Worm (Caenorhabditis elegans): ENCODE measurements around the gene B0252.1.

Gene B0252.1

DNA sequence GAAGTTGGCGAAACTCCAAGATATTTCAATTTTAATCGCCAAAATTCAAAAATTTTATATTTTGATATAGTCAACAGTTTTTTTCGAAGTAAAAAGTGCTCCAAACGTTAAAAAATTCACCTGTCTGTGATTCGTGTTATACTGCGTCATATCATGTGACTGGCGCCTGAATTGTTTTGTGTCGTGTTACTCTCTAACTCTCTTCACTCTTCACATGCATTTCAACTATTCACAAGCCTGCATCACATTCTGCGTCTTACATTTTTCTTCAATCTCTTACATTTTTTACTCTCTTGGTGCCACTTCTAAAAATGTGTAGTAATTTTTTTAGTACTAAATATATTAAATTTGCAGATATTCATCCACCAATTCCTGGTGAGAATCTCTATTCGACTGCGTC lies 8.9 kb downstream of the B0252.1 start, which contains the start of gene flcn-1 (continued):
- TF ChIP-seq lin-13 (GFP tag; optimal IDR thresholded peaks at IDR 0.05) (no peak), spr-3 (GFP tag; optimal IDR thresholded peaks at IDR 0.05) (no peak), nhr-11 (tag; optimal IDR thresholded peaks at IDR 0.05) (no peak), gei-8 (GFP tag; optimal IDR thresholded peaks at IDR 0.05) (no peak), Y105C5A.15 (GFP tag; IDR thresholded peaks at IDR 0.05) (no peak), dmd-8 (GFP tag; IDR thresholded peaks at IDR 0.05) (no peak), zfp-3 (GFP tag; conservative IDR thresholded peaks at IDR 0.05) (no peak), dmd-9 (GFP tag; IDR thresholded peaks at IDR 0.05) (no peak), T26A8.4 (GFP tag; IDR thresholded peaks at IDR 0.05) (no peak), lin-29 (GFP tag; IDR thresholded peaks at IDR 0.05) (no peak), mep-1 (tag; optimal IDR thresholded peaks at IDR 0.05) (peak; percentile 57), unc-130 (GFP tag; optimal IDR thresholded peaks at IDR 0.05) (no peak), nhr-25 (tag; optimal IDR thresholded peaks at IDR 0.05; ENCODE audit: borderline replicate concordance, insufficient read depth) (no peak), ceh-44 (GFP tag; IDR thresholded peaks at IDR 0.05) (no peak), nhr-6 (tag; optimal IDR thresholded peaks at IDR 0.05) (no peak), jun-1 (tag; optimal IDR thresholded peaks at IDR 0.05) (no peak), Y48G9A.11 (GFP tag; IDR thresholded peaks at IDR 0.05) (no peak), ztf-11 (tag; optimal IDR thresholded peaks at IDR 0.05) (no peak), spr-1 (tag; optimal IDR thresholded peaks at IDR 0.05) (no peak), F44E2.7 (GFP tag; IDR thresholded peaks at IDR 0.05) (no peak), mxl-3 (GFP tag; optimal IDR thresholded peaks at IDR 0.05) (no peak), ceh-32 (tag; optimal IDR thresholded peaks at IDR 0.05; ENCODE audit: poor library complexity) (no peak), mxl-2 (GFP tag; conservative IDR thresholded peaks at IDR 0.05) (no peak), pqm-1 (tag; optimal IDR thresholded peaks at IDR 0.05) (no peak), nhr-76 (tag; optimal IDR thresholded peaks at IDR 0.05) (no peak), lin-1 (GFP tag; IDR thresholded peaks at IDR 0.05) (0 out of 2 replicates have a peak, but pooled peaks have one; percentile 13), cey-2 (tag; optimal IDR thresholded peaks at IDR 0.05; ENCODE audit: borderline replicate concordance, insufficient read depth) (no peak), madf-9 (GFP tag; conservative IDR thresholded peaks at IDR 0.05) (no peak), mdl-1 (tag; optimal IDR thresholded peaks at IDR 0.05) (peak in 1 of 2 experiments; percentile 34), madf-5 (GFP tag; IDR thresholded peaks at IDR 0.05) (no peak)

DNA sequence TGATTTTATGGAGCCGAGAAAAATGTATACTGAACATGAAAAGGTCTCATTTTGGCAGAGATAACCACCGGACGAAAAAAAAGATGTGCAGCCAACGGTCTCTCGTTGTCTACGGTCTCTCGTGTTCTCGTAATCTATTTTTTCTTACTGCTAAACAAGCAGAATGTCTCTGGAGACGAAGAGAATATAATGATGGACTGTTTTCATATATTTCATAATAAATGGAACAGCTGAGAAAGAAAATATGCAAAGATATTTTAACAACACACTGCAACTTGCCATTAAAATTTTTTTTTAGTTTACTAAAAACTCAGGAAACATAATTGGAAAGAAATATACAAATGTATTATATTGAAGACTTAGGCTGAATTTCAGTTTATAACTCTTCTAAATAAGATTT lies 10.6 kb downstream of the B0252.1 start:
- TF ChIP-seq hlh-30 (tag; optimal IDR thresholded peaks at IDR 0.05; ENCODE audit: insufficient read depth), result no peak
- no peak for TF ChIP-seq attf-4 (tag; optimal IDR thresholded peaks at IDR 0.05)
- no peak for TF ChIP-seq nhr-237 (tag; optimal IDR thresholded peaks at IDR 0.05)
- no peak for TF ChIP-seq dmd-9 (GFP tag; IDR thresholded peaks at IDR 0.05)
- no peak for TF ChIP-seq ceh-62 (tag; optimal IDR thresholded peaks at IDR 0.05)
- no peak for TF ChIP-seq egl-27 (tag; optimal IDR thresholded peaks at IDR 0.05)
- TF ChIP-seq hlh-11 (tag; optimal IDR thresholded peaks at IDR 0.05), result peak; percentile 19
- no peak for TF ChIP-seq zfp-3 (GFP tag; conservative IDR thresholded peaks at IDR 0.05)
- TF ChIP-seq lsy-2 (tag; optimal IDR thresholded peaks at IDR 0.05), result peak in 1 of 2 experiments; percentile 20

DNA sequence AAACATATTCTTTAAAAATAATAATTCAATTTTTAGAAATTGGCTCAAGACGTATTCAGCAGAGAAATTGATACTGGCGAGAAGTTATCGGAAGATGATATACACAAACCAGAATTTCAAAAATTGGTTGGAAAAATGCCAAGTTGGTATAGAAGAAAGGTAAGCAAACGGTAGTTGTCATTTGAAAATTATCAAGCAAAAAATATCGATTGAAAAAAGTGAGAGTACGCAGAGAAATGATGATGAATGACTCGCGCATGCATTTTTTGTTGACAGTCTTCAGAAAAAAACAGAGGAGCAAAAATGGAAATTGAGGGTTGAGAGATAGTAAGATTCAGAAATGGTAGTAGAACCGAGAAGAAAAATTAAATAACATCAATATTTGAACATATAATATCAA lies 13.5 kb downstream of the B0252.1 start:
- TF ChIP-seq ztf-11 (tag; optimal IDR thresholded peaks at IDR 0.05) (no peak), unc-62 (GFP tag; optimal IDR thresholded peaks at IDR 0.05 in 1 of 2) (peak in 1 of 2 experiments; percentile 37), unc-62 (tag; optimal IDR thresholded peaks at IDR 0.05) (no peak), rbr-2 (tag; optimal IDR thresholded peaks at IDR 0.05) (no peak), daf-16 (GFP tag; optimal IDR thresholded peaks at IDR 0.05) (no peak), daf-16 (tag; optimal IDR thresholded peaks at IDR 0.05) (peak; percentile 40), ceh-28 (tag; optimal IDR thresholded peaks at IDR 0.05) (peak; percentile 64), dmd-6 (GFP tag; IDR thresholded peaks at IDR 0.05) (no peak), lin-29 (GFP tag; IDR thresholded peaks at IDR 0.05) (no peak), pqm-1 (tag; optimal IDR thresholded peaks at IDR 0.05) (no peak), lir-3 (tag; optimal IDR thresholded peaks at IDR 0.05) (no peak), mes-2 (tag; optimal IDR thresholded peaks at IDR 0.05; ENCODE audit: poor library complexity, severe bottlenecking) (no peak), dmd-8 (GFP tag; IDR thresholded peaks at IDR 0.05) (no peak)
